Worm (Caenorhabditis elegans) whole organism, L2 larva: Measurements from ENCODE around the gene F44A2.7.

Experiments used
- ceh-16 ChIP-seq: fragments of 150-350 bp; optimal IDR thresholded peaks from 2 replicates; lab custom pipeline; 2014; ENCODE audit warnings: missing biosample characterization, missing genetic modification characterization
- fos-1 ChIP-seq: fragments of 150-350 bp; optimal IDR thresholded peaks from 2 replicates; lab custom pipeline; 2014; ENCODE audit warnings: missing biosample characterization, missing genetic modification characterization
- unc-39 ChIP-seq: fragments of 150-350 bp; optimal IDR thresholded peaks from 2 replicates; lab custom pipeline; 2014; ENCODE audit warnings: missing biosample characterization, missing genetic modification characterization

DNA sequence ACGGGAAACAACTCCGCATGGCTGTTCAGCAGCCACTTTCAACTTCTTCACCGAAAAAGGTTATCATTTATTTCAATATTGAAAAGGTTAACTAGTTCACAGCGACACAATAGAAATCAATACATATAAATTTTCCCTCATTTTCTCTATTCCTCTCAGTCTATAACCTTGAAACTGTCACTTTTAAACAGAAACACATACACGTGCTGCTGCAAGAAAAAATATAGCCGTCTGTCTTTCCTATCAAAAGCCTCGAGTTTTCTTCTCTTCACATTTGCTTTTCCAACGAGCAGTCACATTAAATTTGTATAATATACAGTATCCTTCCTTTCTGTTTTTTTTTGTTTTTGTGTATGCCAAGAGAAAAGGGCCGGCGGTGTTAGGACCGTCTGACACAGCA, 2.9 kb downstream of the F44A2.7 start:
- TF ChIP-seq unc-39 (tag; lab: Kevin White, UChicago) (no peak), fos-1 (tag; lab: Kevin White, UChicago) (no peak), ceh-16 (no peak)
